Fruit fly (Drosophila melanogaster): ENCODE data around the gene CG6847.

DNA sequence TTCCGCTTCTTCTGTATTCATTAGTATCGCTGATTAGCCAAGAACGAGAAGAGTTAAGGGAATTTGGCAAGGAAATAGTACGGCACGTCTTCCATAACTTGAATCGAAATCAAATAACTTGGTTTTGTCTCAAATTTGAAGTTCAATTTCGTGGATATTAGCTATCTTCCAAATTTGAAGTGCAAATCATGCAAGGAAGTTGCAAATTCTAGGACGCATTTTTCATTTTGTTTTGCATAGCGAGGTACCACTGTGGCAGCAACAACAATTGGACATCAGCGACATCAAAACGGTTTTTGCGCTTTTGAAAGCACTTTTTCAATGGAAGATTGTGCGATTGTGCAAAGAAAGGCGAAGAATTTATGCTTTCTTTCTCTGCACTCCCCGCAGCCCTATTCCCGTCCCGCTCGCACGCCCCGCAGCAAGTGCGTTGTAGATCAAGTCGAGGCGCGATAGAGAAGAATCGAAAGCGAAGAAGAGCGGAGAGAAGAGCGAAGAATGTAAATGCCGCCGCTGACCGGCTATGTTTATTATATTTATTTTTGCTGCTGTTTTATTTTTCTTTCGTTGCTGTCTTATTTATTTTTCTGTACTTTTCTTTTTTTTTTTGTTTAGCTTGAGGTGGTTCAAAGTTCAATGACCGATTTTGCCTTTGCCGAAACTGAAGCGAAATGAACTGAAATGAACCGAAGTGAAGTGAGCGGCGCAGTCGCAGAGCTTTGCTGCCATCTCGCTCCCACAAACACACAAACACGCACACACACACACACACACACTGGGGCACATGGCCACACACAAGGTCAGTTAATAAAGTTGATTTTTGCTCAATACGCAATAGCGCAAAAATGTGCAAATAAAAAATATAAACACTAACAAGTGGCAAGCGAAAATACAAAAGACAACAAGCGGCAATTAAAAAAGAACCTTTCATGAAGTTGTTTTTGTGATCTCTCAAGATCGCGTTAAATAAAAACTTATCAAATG, 29.8 kb upstream of the CG6847 start:
- TF ChIP-seq jim (GFP tag; optimal IDR thresholded peaks at IDR 0.05) (no peak), OdsH (GFP tag; optimal IDR thresholded peaks at IDR 0.05) (peak; percentile 47), Abd-B (GFP tag; optimal IDR thresholded peaks at IDR 0.05) (no peak), usp (GFP tag; optimal IDR thresholded peaks at IDR 0.05) (no peak), psq (GFP tag; optimal IDR thresholded peaks at IDR 0.05) (peak; percentile 70), Rel (GFP tag; optimal IDR thresholded peaks at IDR 0.05) (peak; percentile 9), Rel (tag; optimal IDR thresholded peaks at IDR 0.05) (peak; percentile 28), ey (GFP tag; optimal IDR thresholded peaks at IDR 0.05) (peak; percentile 85)
